Worm (Caenorhabditis elegans) whole organism, early embryonic: Measurements from ENCODE around the gene F58B4.2.

ENCODE experiments used
- B0310.2 ChIP-seq: sonication (generic microtip); optimal IDR thresholded peaks from 2 replicates; lab custom pipeline; 2016; ENCODE audit warnings: mild to moderate bottlenecking, missing genetic modification characterization, missing compliant biosample characterization
- F13C5.2 ChIP-seq: sonication (generic microtip); optimal IDR thresholded peaks from 2 replicates; lab custom pipeline; 2017; ENCODE audit warnings: mild to moderate bottlenecking, missing genetic modification characterization, inconsistent platforms, missing compliant biosample characterization
- aly-1 ChIP-seq: sonication (generic microtip); optimal IDR thresholded peaks from 2 replicates; lab custom pipeline; 2016; ENCODE audit warnings: missing genetic modification characterization, missing compliant biosample characterization
- ama-1 ChIP-seq: fragments of 150-350 bp; optimal IDR thresholded peaks from 2 replicates; lab custom pipeline; 2014
- ceh-13 ChIP-seq: fragments of 200-800 bp; sonication (Bioruptor generic); optimal IDR thresholded peaks from 2 replicates; lab custom pipeline; 2018; ENCODE audit warnings: mild to moderate bottlenecking, missing genetic modification characterization, missing compliant biosample characterization
- ceh-36 ChIP-seq: sonication (generic microtip); optimal IDR thresholded peaks from 2 replicates; lab custom pipeline; 2016; ENCODE audit warnings: missing genetic modification characterization, inconsistent platforms, missing compliant biosample characterization
- ets-7 ChIP-seq: sonication (generic microtip); optimal IDR thresholded peaks from 2 replicates; lab custom pipeline; 2016; ENCODE audit warnings: missing genotype, missing genetic modification characterization, missing compliant biosample characterization
- flt-1 ChIP-seq: fragments of 200-800 bp; sonication (Bioruptor generic); IDR thresholded peaks from 2 replicates; pipeline ENCODE4 v1.3.6; 2022; ENCODE audit warnings: missing genetic modification characterization, missing compliant biosample characterization
- hmbx-1 ChIP-seq: sonication (generic microtip); optimal IDR thresholded peaks from 2 replicates; lab custom pipeline; 2016; ENCODE audit warnings: mild to moderate bottlenecking, missing genetic modification characterization, missing compliant biosample characterization
- hmg-4 ChIP-seq: fragments of 200-800 bp; sonication (Bioruptor generic); optimal IDR thresholded peaks from 2 replicates; lab custom pipeline; 2018; ENCODE audit warnings: mild to moderate bottlenecking, missing genetic modification characterization, missing compliant biosample characterization
- hnd-1 ChIP-seq: sonication (generic microtip); optimal IDR thresholded peaks from 2 replicates; lab custom pipeline; 2016; ENCODE audit warnings: missing genetic modification characterization, missing compliant biosample characterization
- pes-1 ChIP-seq: fragments of 200-800 bp; sonication (Bioruptor generic); IDR thresholded peaks from 2 replicates; pipeline ENCODE4 v1.3.6; 2022; ENCODE audit warnings: missing genetic modification reagents, missing genetic modification characterization, missing compliant biosample characterization
- scrt-1 ChIP-seq: fragments of 200-800 bp; sonication (Bioruptor generic); IDR thresholded peaks from 2 replicates; pipeline ENCODE4 v1.3.6; 2022; ENCODE audit warnings: missing genetic modification characterization, missing compliant biosample characterization
- sea-1 ChIP-seq: fragments of 200-800 bp; sonication (Bioruptor generic); conservative IDR thresholded peaks from 2 replicates; pipeline ENCODE4 v1.3.6; 2022; ENCODE audit warnings: missing genetic modification characterization, missing compliant biosample characterization
- tbx-11 ChIP-seq: fragments of 200-800 bp; sonication (Bioruptor generic); IDR thresholded peaks from 2 replicates; pipeline ENCODE4 v1.3.6; 2022; ENCODE audit warnings: missing genetic modification characterization, missing compliant biosample characterization
- tbx-37 ChIP-seq: fragments of 200-800 bp; sonication (Bioruptor generic); conservative IDR thresholded peaks from 2 replicates; pipeline ENCODE4 v1.3.6; 2022; ENCODE audit warnings: missing genetic modification reagents, missing genetic modification characterization, missing compliant biosample characterization
- tra-4 ChIP-seq: sonication (generic microtip); optimal IDR thresholded peaks from 2 replicates; lab custom pipeline; 2017; ENCODE audit warnings: missing genetic modification characterization, missing compliant biosample characterization

F58B4.2 gene

ce11 chrV:10918373-10918772 is at the start of gene F58B4.2:
Gene F58B4.2, minus strand, starts transcription at chrV:10918473.
- TF ChIP-seq flt-1 (GFP tag; lab: Robert Waterston, UW) (no peak), ceh-13 (GFP tag; lab: Kevin White, UChicago) (no peak), tbx-11 (GFP tag; lab: Robert Waterston, UW) (no peak), ets-7 (no peak), pes-1 (GFP tag; lab: Robert Waterston, UW) (no peak), tra-4 (tag; lab: Kevin White, UChicago) (no peak), aly-1 (tag; lab: Kevin White, UChicago) (no peak), ama-1 (no peak), hnd-1 (tag; lab: Kevin White, UChicago) (no peak), scrt-1 (GFP tag; lab: Robert Waterston, UW) (no peak), hmg-4 (GFP tag; lab: Kevin White, UChicago) (no peak), sea-1 (GFP tag; lab: Robert Waterston, UW) (no peak)

ce11 chrV:10967594-10968273 is 49.5 kb upstream of the F58B4.2 start:
- TF ChIP-seq flt-1 (GFP tag; lab: Robert Waterston, UW) (no peak), ceh-36 (tag; lab: Kevin White, UChicago) (no peak), tbx-11 (GFP tag; lab: Robert Waterston, UW) (no peak)

- TF ChIP-seq flt-1 (GFP tag; lab: Robert Waterston, UW) (no peak), sea-1 (GFP tag; lab: Robert Waterston, UW) (no peak), ama-1 (no peak), ceh-13 (GFP tag; lab: Kevin White, UChicago) (no peak)
Measured at ce11 chrV:10966874-10967273, 48.6 kb upstream of the F58B4.2 start.

ce11 chrV:10965501-10965900 is 47.2 kb upstream of the F58B4.2 start, which contains the start of the genes ctf-4 and eef-1G:
Gene ctf-4, minus strand, starts transcription at chrV:10965539.
Gene eef-1G, plus strand, starts transcription at chrV:10965719.
- TF ChIP-seq tra-4 (tag; lab: Kevin White, UChicago) (no peak), F13C5.2 (tag; lab: Kevin White, UChicago) (peak; percentile 74)

- TF ChIP-seq tbx-37 (no peak), pes-1 (GFP tag; lab: Robert Waterston, UW) (no peak), hmbx-1 (tag; lab: Kevin White, UChicago) (no peak), ets-7 (no peak), scrt-1 (GFP tag; lab: Robert Waterston, UW) (no peak), ama-1 (no peak), flt-1 (GFP tag; lab: Robert Waterston, UW) (no peak), ceh-36 (tag; lab: Kevin White, UChicago) (no peak), aly-1 (tag; lab: Kevin White, UChicago) (no peak), tra-4 (tag; lab: Kevin White, UChicago) (no peak), sea-1 (GFP tag; lab: Robert Waterston, UW) (no peak), F13C5.2 (tag; lab: Kevin White, UChicago) (no peak), hnd-1 (tag; lab: Kevin White, UChicago) (no peak), ceh-13 (GFP tag; lab: Kevin White, UChicago) (no peak), hmg-4 (GFP tag; lab: Kevin White, UChicago) (no peak), tbx-11 (GFP tag; lab: Robert Waterston, UW) (no peak)
Measured at ce11 chrV:10961448-10961870, 43.2 kb upstream of the F58B4.2 start.

ce11 chrV:10960544-10960943 is 42.3 kb upstream of the F58B4.2 start, which contains the start of gene vps-36:
Gene vps-36, minus strand, starts transcription at chrV:10960669.
- TF ChIP-seq tra-4 (tag; lab: Kevin White, UChicago) (no peak), sea-1 (GFP tag; lab: Robert Waterston, UW) (no peak), ama-1 (no peak), ceh-36 (tag; lab: Kevin White, UChicago) (no peak), ets-7 (no peak), B0310.2 (no peak), flt-1 (GFP tag; lab: Robert Waterston, UW) (no peak), hnd-1 (tag; lab: Kevin White, UChicago) (no peak), tbx-37 (no peak), hmbx-1 (tag; lab: Kevin White, UChicago) (no peak), hmg-4 (GFP tag; lab: Kevin White, UChicago) (no peak), F13C5.2 (tag; lab: Kevin White, UChicago) (no peak), pes-1 (GFP tag; lab: Robert Waterston, UW) (no peak), scrt-1 (GFP tag; lab: Robert Waterston, UW) (no peak), ceh-13 (GFP tag; lab: Kevin White, UChicago) (no peak), aly-1 (tag; lab: Kevin White, UChicago) (no peak), tbx-11 (GFP tag; lab: Robert Waterston, UW) (no peak)

- TF ChIP-seq ama-1 = peak; percentile 37
- no peak for TF ChIP-seq sea-1 (GFP tag; lab: Robert Waterston, UW)
Measured at ce11 chrV:10958322-10958900, 40.1 kb upstream of the F58B4.2 start, which contains the start of gene pigt-1. Gene pigt-1, minus strand, starts transcription at chrV:10958821.
